Worm (Caenorhabditis elegans) whole organism, L4 larva: ENCODE data around the gene faxc-1.

Experiments
- F10B5.3 ChIP-seq: sonication (generic microtip); optimal IDR thresholded peaks from 2 replicates; lab custom pipeline; 2016; ENCODE audit warnings: mild to moderate bottlenecking, missing genetic modification characterization, missing compliant biosample characterization
- F49E8.2 ChIP-seq: sonication (generic microtip); optimal IDR thresholded peaks from 2 replicates; lab custom pipeline; 2016; ENCODE audit warnings: missing compliant biosample characterization, mild to moderate bottlenecking, missing genetic modification characterization, borderline replicate concordance
- R02D3.7 ChIP-seq: fragments of 150-350 bp; sonication (generic microtip); optimal IDR thresholded peaks from 3 replicates; lab custom pipeline; 2014; ENCODE audit warnings: missing biosample characterization, missing genetic modification characterization
- T26A8.4 ChIP-seq: fragments of 200-800 bp; sonication (Bioruptor generic); IDR thresholded peaks from 2 replicates; pipeline ENCODE4 v1.3.6; 2022; ENCODE audit warnings: missing genetic modification characterization, missing compliant biosample characterization
- ZK337.2 ChIP-seq: fragments of 200-800 bp; sonication (Bioruptor generic); IDR thresholded peaks from 2 replicates; pipeline ENCODE4 v1.3.6; 2022; ENCODE audit warnings: missing genetic modification reagents, missing genetic modification characterization, missing compliant biosample characterization
- ZK546.5 ChIP-seq, 2 experiments: sonication (generic microtip); optimal IDR thresholded peaks; 2 replicates each; lab custom pipeline; 2017; ENCODE audit warnings: missing biosample characterization in 2 of 2, missing genetic modification characterization in 2 of 2
- aha-1 ChIP-seq: fragments of 150-350 bp; peaks from one replicate; lab custom pipeline; 2014; ENCODE audit warnings: missing biosample characterization, missing genetic modification characterization
- aly-2 ChIP-seq: sonication (generic microtip); optimal IDR thresholded peaks from 2 replicates; lab custom pipeline; 2018; ENCODE audit warnings: missing biosample characterization, missing genetic modification characterization
- attf-4 ChIP-seq: sonication (generic microtip); optimal IDR thresholded peaks from 3 replicates; lab custom pipeline; 2017; ENCODE audit warnings: missing biosample characterization, missing genetic modification characterization
- ceh-20 ChIP-seq: fragments of 200-800 bp; sonication (Bioruptor generic); IDR thresholded peaks from 2 replicates; pipeline ENCODE4 v1.3.6; 2022; ENCODE audit warnings: missing genetic modification reagents, missing genetic modification characterization, missing compliant biosample characterization
- ceh-32 ChIP-seq: sonication (generic microtip); optimal IDR thresholded peaks from 2 replicates; lab custom pipeline; 2016; ENCODE audit warnings: mild to moderate bottlenecking, missing genetic modification characterization, missing compliant biosample characterization; ENCODE audit not compliant: poor library complexity
- ceh-44 ChIP-seq: fragments of 200-800 bp; sonication (Bioruptor generic); IDR thresholded peaks from 2 replicates; pipeline ENCODE4 v1.3.6; 2022; ENCODE audit warnings: missing genetic modification reagents, missing genetic modification characterization, missing compliant biosample characterization
- cey-2 ChIP-seq: sonication (generic microtip); optimal IDR thresholded peaks from 3 replicates; lab custom pipeline; 2017; ENCODE audit warnings: missing genetic modification characterization, mild to moderate bottlenecking, missing compliant biosample characterization, antibody characterized with exemption, borderline replicate concordance; ENCODE audit not compliant: insufficient read depth
- daf-19 ChIP-seq: fragments of 200-800 bp; sonication (Bioruptor generic); conservative IDR thresholded peaks from 2 replicates; pipeline ENCODE4 v1.3.6; 2022; ENCODE audit warnings: missing genetic modification characterization, missing compliant biosample characterization
- daf-8 ChIP-seq: fragments of 200-800 bp; sonication (Bioruptor generic); IDR thresholded peaks from 2 replicates; pipeline ENCODE4 v1.3.6; 2022; ENCODE audit warnings: missing genetic modification characterization, missing compliant biosample characterization
- dmd-6 ChIP-seq: fragments of 200-800 bp; sonication (Bioruptor generic); IDR thresholded peaks from 2 replicates; pipeline ENCODE4 v1.3.6; 2022; ENCODE audit warnings: missing genetic modification reagents, missing genetic modification characterization, missing compliant biosample characterization
- duxl-1 ChIP-seq: sonication (generic microtip); optimal IDR thresholded peaks from 2 replicates; lab custom pipeline; 2016; ENCODE audit warnings: mild to moderate bottlenecking, missing genetic modification characterization, moderate library complexity, missing compliant biosample characterization; ENCODE audit not compliant: poor library complexity
- dve-1 ChIP-seq: sonication (generic microtip); optimal IDR thresholded peaks from 2 replicates; lab custom pipeline; 2017; ENCODE audit warnings: antibody characterized with exemption, mild to moderate bottlenecking, missing genetic modification characterization, missing compliant biosample characterization; ENCODE audit not compliant: insufficient read depth
- fkh-10 ChIP-seq: fragments of 150-350 bp; optimal IDR thresholded peaks from 2 replicates; lab custom pipeline; 2014; ENCODE audit warnings: missing biosample characterization, missing genetic modification reagents, missing genetic modification characterization
- hlh-30 ChIP-seq: sonication (generic microtip); optimal IDR thresholded peaks from 2 replicates; lab custom pipeline; 2017; ENCODE audit warnings: antibody characterized with exemption, mild to moderate bottlenecking, missing genetic modification characterization, missing compliant biosample characterization; ENCODE audit not compliant: insufficient read depth
- jun-1 ChIP-seq: fragments of 150-350 bp; optimal IDR thresholded peaks from 2 replicates; lab custom pipeline; 2014; ENCODE audit warnings: missing biosample characterization, missing genetic modification reagents, missing genetic modification characterization
- lim-7 ChIP-seq: fragments of 200-800 bp; sonication (Bioruptor generic); IDR thresholded peaks from 2 replicates; pipeline ENCODE4 v1.3.6; 2022; ENCODE audit warnings: missing genetic modification characterization, missing compliant biosample characterization
- lin-39 ChIP-seq: fragments of 150-350 bp; optimal IDR thresholded peaks from 2 replicates; lab custom pipeline; 2014; ENCODE audit warnings: missing biosample characterization, missing genetic modification reagents, missing genetic modification characterization
- lsy-2 ChIP-seq, 2 experiments: fragments of 150-350 bp in 1 of 2; sonication (generic microtip) in 1 of 2; optimal IDR thresholded peaks; 2 replicates each; lab custom pipeline; 2014 to 2017; ENCODE audit warnings: missing biosample characterization in 2 of 2, missing genetic modification characterization in 2 of 2
- madf-5 ChIP-seq, 2 experiments: fragments of 200-800 bp; sonication (Bioruptor generic); IDR thresholded peaks; 2 replicates each; pipeline ENCODE4 v1.3.6; 2022; ENCODE audit warnings: missing compliant biosample characterization in 2 of 2, missing genetic modification characterization in 2 of 2
- mes-2 ChIP-seq: sonication (generic microtip); optimal IDR thresholded peaks from 2 replicates; lab custom pipeline; 2016; ENCODE audit warnings: missing genotype, mild to moderate bottlenecking, missing genetic modification characterization, missing compliant biosample characterization; ENCODE audit not compliant: poor library complexity, severe bottlenecking
- mxl-2 ChIP-seq: fragments of 200-800 bp; sonication (Bioruptor generic); conservative IDR thresholded peaks from 2 replicates; pipeline ENCODE4 v1.3.6; 2022; ENCODE audit warnings: missing genetic modification reagents, missing genetic modification characterization, missing compliant biosample characterization
- nhr-102 ChIP-seq: sonication (generic microtip); optimal IDR thresholded peaks from 2 replicates; lab custom pipeline; 2016; ENCODE audit warnings: mild to moderate bottlenecking, missing genetic modification characterization, moderate library complexity, missing compliant biosample characterization
- nhr-237 ChIP-seq: sonication (generic microtip); optimal IDR thresholded peaks from 2 replicates; lab custom pipeline; 2017; ENCODE audit warnings: missing biosample characterization, missing genetic modification characterization
- nhr-25 ChIP-seq: sonication (generic microtip); optimal IDR thresholded peaks from 2 replicates; lab custom pipeline; 2017; ENCODE audit warnings: missing genetic modification characterization, mild to moderate bottlenecking, missing compliant biosample characterization, antibody characterized with exemption, moderate library complexity, borderline replicate concordance; ENCODE audit not compliant: insufficient read depth
- nhr-28 ChIP-seq: fragments of 150-350 bp; optimal IDR thresholded peaks from 2 replicates; lab custom pipeline; 2014; ENCODE audit warnings: missing biosample characterization, missing genetic modification characterization
- nhr-48 ChIP-seq: sonication (generic microtip); optimal IDR thresholded peaks from 2 replicates; lab custom pipeline; 2016; ENCODE audit warnings: mild to moderate bottlenecking, missing genetic modification characterization, missing compliant biosample characterization
- nhr-6 ChIP-seq: fragments of 150-350 bp; optimal IDR thresholded peaks from 2 replicates; lab custom pipeline; 2014; ENCODE audit warnings: missing biosample characterization, missing genetic modification characterization
- nhr-76 ChIP-seq: fragments of 150-350 bp; optimal IDR thresholded peaks from 2 replicates; lab custom pipeline; 2014; ENCODE audit warnings: missing biosample characterization, missing genetic modification characterization
- php-3 ChIP-seq: fragments of 200-800 bp; sonication (Bioruptor generic); IDR thresholded peaks from 2 replicates; pipeline ENCODE4 v1.3.6; 2022; ENCODE audit warnings: missing genetic modification reagents, missing genetic modification characterization, missing compliant biosample characterization
- rbr-2 ChIP-seq: sonication (generic microtip); optimal IDR thresholded peaks from 2 replicates; lab custom pipeline; 2016; ENCODE audit warnings: missing genotype, missing genetic modification characterization, missing compliant biosample characterization
- saeg-2 ChIP-seq: fragments of 200-800 bp; sonication (Bioruptor generic); IDR thresholded peaks from 2 replicates; pipeline ENCODE4 v1.3.6; 2022; ENCODE audit warnings: missing genetic modification reagents, missing genetic modification characterization, missing compliant biosample characterization
- set-16 ChIP-seq: fragments of 200-800 bp; sonication (Bioruptor generic); IDR thresholded peaks from 2 replicates; pipeline ENCODE4 v1.3.6; 2022; ENCODE audit warnings: missing genetic modification reagents, missing genetic modification characterization, missing compliant biosample characterization
- spr-1 ChIP-seq: sonication (generic microtip); optimal IDR thresholded peaks from 2 replicates; lab custom pipeline; 2016; ENCODE audit warnings: mild to moderate bottlenecking, missing genetic modification characterization, missing compliant biosample characterization
- tag-97 ChIP-seq: fragments of 200-800 bp; sonication (Bioruptor generic); IDR thresholded peaks from 2 replicates; pipeline ENCODE4 v1.3.6; 2022; ENCODE audit warnings: missing genetic modification characterization, missing compliant biosample characterization
- unc-39 ChIP-seq: sonication (generic microtip); optimal IDR thresholded peaks from 2 replicates; lab custom pipeline; 2017; ENCODE audit warnings: missing biosample characterization, missing genetic modification characterization
- unc-62 ChIP-seq, 3 experiments: fragments of 150-350 bp in 1 of 3; sonication (generic microtip); optimal IDR thresholded peaks in 2 of 3; peaks in 1 of 3; 1 replicate in 1 of 3; 2 replicates in 2 of 3; lab custom pipeline; 2014 to 2017; ENCODE audit warnings: missing biosample characterization in 3 of 3, missing genetic modification characterization in 3 of 3, missing genetic modification reagents in 3 of 3, missing genotype in 1 of 3
- zip-2 ChIP-seq: fragments of 150-350 bp; optimal IDR thresholded peaks from 2 replicates; lab custom pipeline; 2014; ENCODE audit warnings: missing biosample characterization, missing genetic modification characterization

faxc-1 gene

ce11 chrII:12262567-12262966 is 1.4 kb upstream of the faxc-1 start (continued):
- TF ChIP-seq nhr-28 (peak; percentile 20), spr-1 (tag; lab: Kevin White, UChicago) (no peak), ceh-32 (tag; lab: Kevin White, UChicago) (no peak), madf-5 (GFP tag; IDR thresholded peaks at IDR 0.05; lab: Robert Waterston, UW) (no peak), daf-8 (GFP tag; lab: Robert Waterston, UW) (no peak), F10B5.3 (tag; lab: Kevin White, UChicago) (no peak), mes-2 (tag; lab: Kevin White, UChicago) (no peak), nhr-25 (tag; lab: Kevin White, UChicago) (peak; percentile 78), unc-62 (GFP tag; optimal IDR thresholded peaks at IDR 0.05 in 1 of 2; lab: Kevin White, UChicago) (peak in 1 of 2 experiments; percentile 49), unc-62 (tag; optimal IDR thresholded peaks at IDR 0.05; lab: Kevin White, UChicago) (no peak), lim-7 (no peak), nhr-102 (tag; lab: Kevin White, UChicago) (no peak), T26A8.4 (GFP tag; lab: Robert Waterston, UW) (no peak), ZK546.5 (tag; optimal IDR thresholded peaks at IDR 0.05; lab: Kevin White, UChicago) (no peak), R02D3.7 (no peak), mxl-2 (no peak), aly-2 (no peak), lsy-2 (tag; optimal IDR thresholded peaks at IDR 0.05; lab: Kevin White, UChicago) (peak in 1 of 2 experiments; percentile 7), attf-4 (tag; lab: Kevin White, UChicago) (no peak), rbr-2 (tag; lab: Kevin White, UChicago) (no peak), tag-97 (GFP tag; lab: Robert Waterston, UW) (no peak), ceh-44 (no peak), nhr-48 (tag; lab: Kevin White, UChicago) (no peak), dmd-6 (GFP tag; lab: Robert Waterston, UW) (no peak), jun-1 (no peak), ceh-20 (GFP tag; lab: Robert Waterston, UW) (no peak), php-3 (GFP tag; lab: Robert Waterston, UW) (no peak), saeg-2 (GFP tag; lab: Robert Waterston, UW) (no peak)

DNA sequence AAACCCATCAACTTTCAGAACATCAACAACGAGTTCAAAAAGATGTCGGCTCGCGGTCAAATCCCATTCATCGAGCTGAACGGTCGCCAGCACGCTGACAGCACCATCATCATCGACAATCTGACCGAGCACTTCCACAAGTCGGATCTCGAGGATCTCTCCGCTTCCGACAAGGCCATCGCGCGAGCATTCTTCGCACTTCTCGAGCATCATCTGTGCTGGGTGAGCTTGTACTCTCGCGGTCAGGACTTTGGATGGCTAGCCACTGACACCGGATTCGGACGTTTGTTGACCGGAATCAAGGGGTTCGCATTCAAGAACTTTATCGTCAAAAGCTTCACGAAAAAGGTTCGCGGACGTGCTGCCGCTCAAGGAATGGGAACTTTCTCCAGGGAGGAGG is 855 bp downstream of the faxc-1 start:
- 0 out of 4 replicates have a peak, but pooled peaks of 1 of the 2 experiments have one; percentile 38 for TF ChIP-seq madf-5 (GFP tag; IDR thresholded peaks at IDR 0.05; lab: Robert Waterston, UW)
- TF ChIP-seq F49E8.2 (tag; lab: Kevin White, UChicago), result no peak
- peak; percentile 19 for TF ChIP-seq aha-1
- TF ChIP-seq set-16 (GFP tag; lab: Robert Waterston, UW), result peak; percentile 68; the same call in 1 of the 2 replicates

- TF ChIP-seq nhr-48 (tag; lab: Kevin White, UChicago), result no peak
- no peak for TF ChIP-seq fkh-10
- no peak for TF ChIP-seq zip-2 (tag; lab: Kevin White, UChicago)
- no peak for TF ChIP-seq ZK337.2
- TF ChIP-seq unc-39 (tag; lab: Kevin White, UChicago), result no peak
- TF ChIP-seq daf-8 (GFP tag; lab: Robert Waterston, UW), result no peak
These were observed 2.2 kb downstream of the faxc-1 start, which contains the start of gene tric-1B.1 for ce11 chrII:12266145-12266544. Gene tric-1B.1 (minus strand): TSS chrII:12266245.

DNA sequence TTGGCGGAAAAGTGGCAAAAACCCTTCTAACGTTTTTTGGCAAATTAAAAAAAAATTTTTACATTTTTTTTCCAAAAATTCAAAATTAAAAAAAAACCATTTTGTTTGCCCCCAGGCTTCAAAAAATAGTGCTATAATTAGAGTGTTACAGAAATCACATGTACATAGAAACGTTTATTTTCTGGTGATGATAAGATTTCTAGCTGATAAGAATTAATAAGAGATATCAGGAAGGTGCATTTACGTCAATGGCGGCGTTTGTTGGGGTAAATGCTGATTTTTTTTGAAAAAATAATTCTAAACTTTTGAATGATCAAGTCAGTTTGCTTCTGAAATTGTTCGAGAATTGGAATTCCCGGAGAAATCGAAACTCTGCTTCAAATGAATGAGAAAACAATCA is 2.8 kb downstream of the faxc-1 start:
- TF ChIP-seq dve-1 (tag; lab: Kevin White, UChicago) (peak; percentile 30), cey-2 (tag; lab: Kevin White, UChicago) (no peak), hlh-30 (tag; lab: Kevin White, UChicago) (peak; percentile 8), nhr-6 (tag; lab: Kevin White, UChicago) (no peak), nhr-237 (tag; lab: Kevin White, UChicago) (no peak), duxl-1 (tag; lab: Kevin White, UChicago) (no peak), lin-39 (tag; lab: Kevin White, UChicago) (no peak), daf-19 (no peak), nhr-76 (no peak)
